Worm (Caenorhabditis elegans): ENCODE measurements around the gene R08F11.1.

ce11 chrV:3789770-3790169 is 5.8 kb upstream of the R08F11.1 start, which contains the start of gene R08F11.7:
- no peak for TF ChIP-seq hif-1 (tag; optimal IDR thresholded peaks at IDR 0.05)
- no peak for TF ChIP-seq pqm-1 (tag; optimal IDR thresholded peaks at IDR 0.05)
- no peak for TF ChIP-seq nhr-11 (tag; optimal IDR thresholded peaks at IDR 0.05)
- no peak for TF ChIP-seq unc-39 (tag; optimal IDR thresholded peaks at IDR 0.05)
- TF ChIP-seq arid-1 (GFP tag; conservative IDR thresholded peaks at IDR 0.05), result no peak

All from whole organism, L4 larva.